Worm (Caenorhabditis elegans): ENCODE measurements around the gene eri-3.

eri-3 gene

ce11 chrII:1123208-1123607 is at the start of gene eri-3, which contains the start of gene sut-1:
Gene eri-3, plus strand, starts transcription at chrII:1123534.
Gene sut-1, minus strand, starts transcription at chrII:1123265.
- TF ChIP-seq pat-9 (tag; optimal IDR thresholded peaks at IDR 0.05): no peak
- TF ChIP-seq che-1 (tag; optimal IDR thresholded peaks at IDR 0.05): no peak
- TF ChIP-seq ceh-24 (tag; optimal IDR thresholded peaks at IDR 0.05): no peak
- no peak for TF ChIP-seq hlh-6 (tag; optimal IDR thresholded peaks at IDR 0.05)
- no peak for TF ChIP-seq dmd-4 (tag; optimal IDR thresholded peaks at IDR 0.05; ENCODE audit: borderline replicate concordance)
- TF ChIP-seq sdc-2 (tag; optimal IDR thresholded peaks at IDR 0.05): no peak

- TF ChIP-seq C38D4.7 (GFP tag; optimal IDR thresholded peaks at IDR 0.05): no peak
- TF ChIP-seq nhr-232 (tag; optimal IDR thresholded peaks at IDR 0.05): no peak
- no peak for TF ChIP-seq nhr-11 (tag; optimal IDR thresholded peaks at IDR 0.05)
- no peak for TF ChIP-seq ceh-18 (tag; optimal IDR thresholded peaks at IDR 0.05)
- TF ChIP-seq pha-4 (tag; optimal IDR thresholded peaks at IDR 0.05): no peak
- TF ChIP-seq ztf-16 (tag; optimal IDR thresholded peaks at IDR 0.05): no peak
- no peak for TF ChIP-seq ceh-22 (tag; optimal IDR thresholded peaks at IDR 0.05)
- no peak for TF ChIP-seq mec-3 (tag; optimal IDR thresholded peaks at IDR 0.05; ENCODE audit: borderline replicate concordance)
- no peak for TF ChIP-seq ama-1 (optimal IDR thresholded peaks at IDR 0.05)
- no peak for TF ChIP-seq ceh-45 (GFP tag; IDR thresholded peaks at IDR 0.05)
- TF ChIP-seq tbx-7 (tag; optimal IDR thresholded peaks at IDR 0.05): no peak
- no peak for TF ChIP-seq ceh-19 (GFP tag; optimal IDR thresholded peaks at IDR 0.05)
- TF ChIP-seq pag-3 (tag; optimal IDR thresholded peaks at IDR 0.05; ENCODE audit: borderline replicate concordance): no peak
- no peak for TF ChIP-seq ref-2 (tag; optimal IDR thresholded peaks at IDR 0.05)
Observed at ce11 chrII:1075424-1075823, 47.9 kb upstream of the eri-3 start, which contains the start of gene K02E7.11. Gene K02E7.11, minus strand, starts transcription at chrII:1075524.

DNA sequence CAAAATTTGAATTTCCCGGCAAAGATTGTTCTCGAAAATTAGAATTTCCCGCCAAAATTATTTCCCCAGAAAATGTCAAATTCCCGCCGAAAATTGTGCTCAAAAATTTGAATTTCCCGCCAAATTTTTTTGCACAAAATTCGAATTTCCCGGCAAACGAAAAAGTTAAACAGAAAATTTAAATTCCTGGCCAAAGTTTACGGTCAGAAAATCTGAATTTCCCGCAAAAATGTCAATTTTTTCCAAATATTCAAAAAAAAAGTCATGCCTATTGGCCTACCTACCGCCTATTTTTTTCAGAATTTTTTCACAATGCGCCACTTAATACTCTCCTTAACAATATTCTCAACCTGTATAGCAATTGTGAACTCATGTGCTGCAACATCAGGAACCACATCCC is 40.5 kb upstream of the eri-3 start, which contains the start of gene K02E7.1:
TSS of gene K02E7.1 (plus strand) at position 301 of the 400 bp plus-strand sequence.
- TF ChIP-seq madf-2 (tag; optimal IDR thresholded peaks at IDR 0.05): no peak
- TF ChIP-seq ceh-45 (GFP tag; IDR thresholded peaks at IDR 0.05): no peak
- TF ChIP-seq unc-3 (GFP tag; conservative IDR thresholded peaks at IDR 0.05): no peak
- TF ChIP-seq unc-3 (tag; optimal IDR thresholded peaks at IDR 0.05): no peak
- no peak for TF ChIP-seq T23F11.4 (GFP tag; optimal IDR thresholded peaks at IDR 0.05)
- no peak for TF ChIP-seq nhr-11 (tag; optimal IDR thresholded peaks at IDR 0.05)
- no peak for TF ChIP-seq gmeb-2 (tag; optimal IDR thresholded peaks at IDR 0.05)
- no peak for TF ChIP-seq elt-2 (tag; optimal IDR thresholded peaks at IDR 0.05)
- TF ChIP-seq ceh-31 (tag; optimal IDR thresholded peaks at IDR 0.05): no peak
- TF ChIP-seq ceh-22 (tag; optimal IDR thresholded peaks at IDR 0.05): no peak

DNA sequence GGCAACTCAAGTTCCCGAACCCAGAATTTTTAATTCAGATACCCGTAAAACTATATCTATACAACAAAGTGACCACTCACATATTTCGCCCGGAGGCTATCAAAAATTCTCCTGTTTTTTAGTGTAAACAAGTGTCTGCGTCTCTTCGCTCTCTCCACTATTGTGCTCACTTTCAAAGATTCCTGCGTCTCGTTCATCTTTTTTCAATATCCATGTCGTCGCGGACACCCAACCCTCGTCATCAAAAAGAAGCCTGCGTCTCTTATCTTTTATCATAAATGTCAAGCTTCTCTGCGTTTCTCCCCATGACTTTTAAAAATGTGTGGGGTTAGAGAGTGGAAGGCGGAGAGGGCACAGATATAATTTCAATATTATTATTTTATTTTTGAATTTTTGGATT is 38.4 kb upstream of the eri-3 start:
- TF ChIP-seq nfya-1 (tag; optimal IDR thresholded peaks at IDR 0.05) (peak; percentile 41), lin-11 (tag; optimal IDR thresholded peaks at IDR 0.05) (no peak), pax-1 (tag; optimal IDR thresholded peaks at IDR 0.05) (no peak), ceh-18 (tag; optimal IDR thresholded peaks at IDR 0.05) (peak; percentile 8), hlh-6 (tag; optimal IDR thresholded peaks at IDR 0.05) (no peak), ama-1 (optimal IDR thresholded peaks at IDR 0.05) (no peak), ceh-45 (GFP tag; IDR thresholded peaks at IDR 0.05) (no peak), tbx-7 (tag; optimal IDR thresholded peaks at IDR 0.05) (no peak), pros-1 (tag; optimal IDR thresholded peaks at IDR 0.05) (no peak), fax-1 (tag; optimal IDR thresholded peaks at IDR 0.05) (no peak), unc-55 (GFP tag; optimal IDR thresholded peaks at IDR 0.05) (peak; percentile 44), sdc-2 (tag; optimal IDR thresholded peaks at IDR 0.05) (no peak), fkh-6 (tag; optimal IDR thresholded peaks at IDR 0.05) (no peak), unc-42 (tag; optimal IDR thresholded peaks at IDR 0.05) (no peak), pat-9 (tag; optimal IDR thresholded peaks at IDR 0.05) (no peak), ceh-22 (tag; optimal IDR thresholded peaks at IDR 0.05) (no peak), ref-2 (tag; optimal IDR thresholded peaks at IDR 0.05) (no peak), hlh-8 (tag; optimal IDR thresholded peaks at IDR 0.05) (no peak), ahr-1 (tag; optimal IDR thresholded peaks at IDR 0.05) (no peak), madf-2 (tag; optimal IDR thresholded peaks at IDR 0.05) (no peak), elt-2 (tag; optimal IDR thresholded peaks at IDR 0.05) (no peak), che-1 (tag; optimal IDR thresholded peaks at IDR 0.05) (no peak), unc-86 (tag; optimal IDR thresholded peaks at IDR 0.05) (no peak), npax-4 (tag; optimal IDR thresholded peaks at IDR 0.05) (no peak), sox-4 (tag; optimal IDR thresholded peaks at IDR 0.05) (no peak), tbx-2 (tag; optimal IDR thresholded peaks at IDR 0.05) (peak; percentile 2), F13H6.1 (tag; optimal IDR thresholded peaks at IDR 0.05) (peak; percentile 27), ztf-16 (tag; optimal IDR thresholded peaks at IDR 0.05) (no peak), gmeb-2 (tag; optimal IDR thresholded peaks at IDR 0.05) (no peak), hlh-30 (tag; optimal IDR thresholded peaks at IDR 0.05; ENCODE audit: insufficient read depth) (no peak), ceh-30 (tag; optimal IDR thresholded peaks at IDR 0.05) (no peak)
